Fruit fly (Drosophila melanogaster): ENCODE measurements around the gene Nadsyn.

- TF ChIP-seq CG4318 (GFP tag; optimal IDR thresholded peaks at IDR 0.05) (peak; percentile 27), Eip78C (GFP tag) (peak; percentile 85), svp (GFP tag) (peak; percentile 71), Gug (GFP tag; IDR thresholded peaks at IDR 0.05) (peak; percentile 67; the same call in 1 of the 2 replicates), CG31627 (GFP tag; optimal IDR thresholded peaks at IDR 0.05) (no peak), CG6276 (GFP tag; optimal IDR thresholded peaks at IDR 0.05) (peak; percentile 32), fd59A (GFP tag; optimal IDR thresholded peaks at IDR 0.05) (no peak), Eip93F (GFP tag; optimal IDR thresholded peaks at IDR 0.05) (no peak), Met (GFP tag; optimal IDR thresholded peaks at IDR 0.05) (peak; percentile 36)
Observed at dm6 chrX:13748906-13749872, 31.1 kb upstream of the Nadsyn start.

Measured in whole organism, prepupa.